Worm (Caenorhabditis elegans) whole organism, L4/young adult: ENCODE data around the gene tbc-1.

Experiments used
- W03F9.2 ChIP-seq: fragments of 150-350 bp; optimal IDR thresholded peaks from 2 replicates; lab custom pipeline; 2014; ENCODE audit warnings: missing biosample characterization, missing genetic modification characterization
- dao-5 ChIP-seq: sonication (generic microtip); optimal IDR thresholded peaks from 2 replicates; lab custom pipeline; 2016; ENCODE audit warnings: missing genotype, missing genetic modification characterization, moderate library complexity, missing compliant biosample characterization
- him-1 ChIP-seq: sonication (generic microtip); optimal IDR thresholded peaks from 2 replicates; lab custom pipeline; 2016; ENCODE audit warnings: missing genotype, missing genetic modification reagents, missing genetic modification characterization, missing compliant biosample characterization

DNA sequence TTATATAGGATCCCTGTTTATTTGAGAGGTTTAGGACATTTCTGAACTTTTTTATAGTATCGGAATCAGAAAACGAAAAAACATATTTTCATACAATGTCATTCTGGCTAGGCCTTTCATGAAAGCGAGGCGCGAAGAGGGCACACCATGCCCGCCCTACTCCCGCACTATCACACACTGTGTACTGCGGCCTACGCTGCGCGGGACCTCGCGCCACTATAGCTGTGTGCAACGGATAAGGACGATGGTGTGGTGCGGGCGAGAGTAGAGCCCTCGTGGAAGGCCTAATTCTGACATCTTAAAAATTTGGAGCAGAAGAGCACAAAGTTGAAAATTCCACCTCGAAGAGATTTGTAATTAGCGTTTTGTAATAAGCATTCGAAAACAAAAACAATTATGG is 40.4 kb downstream of the tbc-1 start:
- no peak for TF ChIP-seq him-1
- TF ChIP-seq W03F9.2, result no peak
- no peak for TF ChIP-seq dao-5 (tag; lab: Kevin White, UChicago)
